Worm (Caenorhabditis elegans) whole organism, late embryonic: ENCODE measurements around the gene mcm-2.

ENCODE experiments used
- F13H6.1 ChIP-seq: sonication (generic microtip); optimal IDR thresholded peaks from 2 replicates; lab custom pipeline; 2016; ENCODE audit warnings: missing genetic modification characterization, missing compliant biosample characterization
- Y22D7AL.16 ChIP-seq: sonication (generic microtip); optimal IDR thresholded peaks from 2 replicates; lab custom pipeline; 2016; ENCODE audit warnings: missing genetic modification characterization, missing compliant biosample characterization
- ceh-19 ChIP-seq: fragments of 200-800 bp; sonication (Bioruptor generic); optimal IDR thresholded peaks from 2 replicates; lab custom pipeline; 2018; ENCODE audit warnings: mild to moderate bottlenecking, missing genetic modification characterization, missing compliant biosample characterization
- ceh-9 ChIP-seq: sonication (generic microtip); optimal IDR thresholded peaks from 2 replicates; lab custom pipeline; 2016; ENCODE audit warnings: mild to moderate bottlenecking, missing genetic modification characterization, inconsistent platforms, missing compliant biosample characterization
- fkh-10 ChIP-seq: fragments of 150-350 bp; optimal IDR thresholded peaks from 2 replicates; lab custom pipeline; 2014; ENCODE audit warnings: missing biosample characterization, missing genetic modification reagents, missing genetic modification characterization
- hlh-30 ChIP-seq: sonication (generic microtip); optimal IDR thresholded peaks from 2 replicates; lab custom pipeline; 2017; ENCODE audit warnings: antibody characterized with exemption, missing genetic modification characterization, missing compliant biosample characterization; ENCODE audit not compliant: insufficient read depth
- pat-9 ChIP-seq: fragments of 200-800 bp; sonication (Bioruptor generic); optimal IDR thresholded peaks from 2 replicates; lab custom pipeline; 2018; ENCODE audit warnings: mild to moderate bottlenecking, missing genetic modification characterization, moderate library complexity, missing compliant biosample characterization
- ref-2 ChIP-seq: sonication (generic microtip); optimal IDR thresholded peaks from 2 replicates; lab custom pipeline; 2016; ENCODE audit warnings: missing genetic modification characterization, missing compliant biosample characterization
- unc-86 ChIP-seq: sonication (generic microtip); optimal IDR thresholded peaks from 2 replicates; lab custom pipeline; 2016; ENCODE audit warnings: missing genetic modification characterization, missing compliant biosample characterization
- zip-5 ChIP-seq: sonication (generic microtip); optimal IDR thresholded peaks from 2 replicates; lab custom pipeline; 2016; ENCODE audit warnings: missing genetic modification characterization, missing compliant biosample characterization

DNA sequence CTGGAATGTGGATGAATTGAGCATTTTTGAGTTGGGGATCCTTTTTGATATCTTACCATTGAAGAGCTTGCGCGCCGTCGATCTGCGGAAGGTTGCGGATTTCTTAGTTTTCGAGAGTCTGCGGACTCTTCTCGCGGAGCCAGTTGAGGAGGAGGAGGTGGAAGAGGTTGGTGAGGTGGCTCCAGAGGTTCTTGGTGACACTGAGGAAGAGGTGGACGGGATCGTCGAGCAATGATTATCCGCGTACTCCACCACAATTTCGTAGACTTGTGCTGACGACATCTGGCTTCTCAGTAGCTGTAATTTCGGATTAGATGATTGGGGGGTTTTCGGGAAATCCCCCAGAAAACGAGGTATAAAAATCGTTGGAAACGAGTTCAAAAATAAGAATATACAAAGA lies 29.1 kb downstream of the mcm-2 start, which contains the start of gene Y17G7B.21:
- TF ChIP-seq ceh-9 (tag; lab: Kevin White, UChicago): no peak
- no peak for TF ChIP-seq F13H6.1
- no peak for TF ChIP-seq ceh-19 (GFP tag; lab: Kevin White, UChicago)
- no peak for TF ChIP-seq unc-86 (tag; lab: Kevin White, UChicago)
- no peak for TF ChIP-seq zip-5 (tag; lab: Kevin White, UChicago)
- TF ChIP-seq hlh-30 (tag; lab: Kevin White, UChicago): no peak
- TF ChIP-seq pat-9 (tag; lab: Kevin White, UChicago): no peak
- no peak for TF ChIP-seq Y22D7AL.16 (tag; lab: Kevin White, UChicago)
- TF ChIP-seq fkh-10 (GFP tag; lab: Kevin White, UChicago): no peak
- no peak for TF ChIP-seq ref-2 (tag; lab: Kevin White, UChicago)
